Worm (Caenorhabditis elegans) whole organism, mixed stage, embryonic: ENCODE data around the gene cylc-1.

Source experiments
- ces-1 ChIP-seq: fragments of 150-350 bp; optimal IDR thresholded peaks from 2 replicates; lab custom pipeline; 2014; ENCODE audit warnings: missing biosample characterization, missing genetic modification reagents, missing genetic modification characterization
- elt-3 ChIP-seq: fragments of 150-350 bp; optimal IDR thresholded peaks from 2 replicates; lab custom pipeline; 2014; ENCODE audit warnings: missing biosample characterization, missing genetic modification characterization
- hlh-1 ChIP-seq: fragments of 150-350 bp; optimal IDR thresholded peaks from 2 replicates; lab custom pipeline; 2014; ENCODE audit warnings: missing biosample characterization, missing genetic modification reagents, missing genetic modification characterization
- lin-13 ChIP-seq: fragments of 150-350 bp; optimal IDR thresholded peaks from 2 replicates; lab custom pipeline; 2014; ENCODE audit warnings: missing biosample characterization, missing genetic modification characterization
- mep-1 ChIP-seq: fragments of 150-350 bp; optimal IDR thresholded peaks from 2 replicates; lab custom pipeline; 2017; ENCODE audit warnings: missing biosample characterization, missing genetic modification reagents, missing genetic modification characterization, inconsistent platforms
- unc-39 ChIP-seq: fragments of 150-350 bp; optimal IDR thresholded peaks from 2 replicates; lab custom pipeline; 2014; ENCODE audit warnings: missing biosample characterization, missing genetic modification characterization

DNA sequence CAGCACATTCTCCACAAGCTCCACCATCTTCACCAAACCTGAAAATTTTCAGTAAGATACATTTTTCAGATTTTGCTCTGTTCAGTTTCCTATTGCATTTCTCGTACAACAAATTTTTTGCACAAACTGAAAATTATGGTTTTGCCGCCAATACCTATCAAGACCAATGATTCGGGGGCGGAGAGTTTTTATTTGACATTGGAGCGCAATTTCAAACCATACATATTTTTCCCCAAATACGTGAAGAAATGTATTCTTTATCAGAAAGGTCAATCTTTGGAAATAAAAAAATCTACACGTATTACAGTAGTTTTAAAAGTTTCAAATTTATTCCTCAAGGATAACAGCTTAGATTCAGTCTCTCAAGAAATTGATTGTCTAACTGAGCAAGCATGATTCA lies 40.9 kb upstream of the cylc-1 start, which contains the start of gene F36H12.5:
- TF ChIP-seq elt-3 (tag; lab: Kevin White, UChicago) (no peak), ces-1 (GFP tag; lab: Kevin White, UChicago) (no peak), mep-1 (tag; lab: Kevin White, UChicago) (no peak), lin-13 (tag; lab: Kevin White, UChicago) (no peak), unc-39 (tag; lab: Kevin White, UChicago) (no peak), hlh-1 (tag; lab: Kevin White, UChicago) (no peak)
